Worm (Caenorhabditis elegans) whole organism, late embryonic: Measurements from ENCODE around the gene Y69H2.15.

ENCODE experiments used
- T23F11.4 ChIP-seq: fragments of 200-800 bp; sonication (Bioruptor generic); optimal IDR thresholded peaks from 2 replicates; lab custom pipeline; 2018; ENCODE audit warnings: mild to moderate bottlenecking, missing genetic modification characterization, missing compliant biosample characterization
- che-1 ChIP-seq: sonication (generic microtip); optimal IDR thresholded peaks from 2 replicates; lab custom pipeline; 2016; ENCODE audit warnings: mild to moderate bottlenecking, missing genetic modification characterization, missing compliant biosample characterization
- fkh-10 ChIP-seq: fragments of 150-350 bp; optimal IDR thresholded peaks from 2 replicates; lab custom pipeline; 2014; ENCODE audit warnings: missing biosample characterization, missing genetic modification reagents, missing genetic modification characterization
- unc-55 ChIP-seq: sonication (generic microtip); optimal IDR thresholded peaks from 2 replicates; lab custom pipeline; 2017; ENCODE audit warnings: missing biosample characterization, missing genetic modification reagents, missing genetic modification characterization

DNA sequence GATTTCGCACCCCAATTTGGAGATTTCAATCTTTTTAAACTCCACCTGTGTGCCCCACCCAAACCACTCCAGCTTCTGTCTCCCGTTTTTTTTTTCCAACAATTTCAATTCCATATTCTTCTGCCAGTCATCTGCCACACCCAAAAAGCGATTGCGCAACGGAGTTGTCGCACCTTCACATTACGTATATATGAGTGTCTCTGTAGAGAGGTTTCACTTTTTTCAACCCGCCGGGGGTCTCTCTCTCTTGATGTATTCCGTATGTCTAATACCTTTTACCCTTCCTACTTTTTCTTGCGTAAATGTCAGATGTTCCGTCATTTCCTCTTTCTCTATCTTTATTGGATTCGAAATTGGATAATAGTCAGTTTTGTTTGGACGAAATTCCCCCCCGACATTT is 39.7 kb downstream of the Y69H2.15 start:
- TF ChIP-seq unc-55 (no peak), T23F11.4 (GFP tag; lab: Kevin White, UChicago) (no peak), che-1 (tag; lab: Kevin White, UChicago) (no peak), fkh-10 (no peak)
